Worm (Caenorhabditis elegans) whole organism, young adult: ENCODE measurements around the gene gem-4.

ENCODE experiments used
- F57A8.1 ChIP-seq: fragments of 200-800 bp; sonication (Bioruptor generic); optimal IDR thresholded peaks from 2 replicates; lab custom pipeline; 2018; ENCODE audit warnings: mild to moderate bottlenecking, missing genetic modification characterization, moderate library complexity, missing compliant biosample characterization
- Y53G8AR.9 ChIP-seq: fragments of 200-800 bp; sonication (Bioruptor generic); conservative IDR thresholded peaks from 2 replicates; pipeline ENCODE4 v1.3.6; 2022; ENCODE audit warnings: missing genetic modification reagents, missing genetic modification characterization, missing compliant biosample characterization
- ceh-40 ChIP-seq: fragments of 200-800 bp; sonication (Bioruptor generic); IDR thresholded peaks from 2 replicates; pipeline ENCODE4 v1.3.6; 2022; ENCODE audit warnings: missing genetic modification characterization, missing compliant biosample characterization
- die-1 ChIP-seq: sonication (generic microtip); optimal IDR thresholded peaks from 2 replicates; lab custom pipeline; 2016; ENCODE audit warnings: missing genotype, mild to moderate bottlenecking, missing genetic modification characterization, missing compliant biosample characterization
- egl-18 ChIP-seq: fragments of 200-800 bp; sonication (Bioruptor generic); IDR thresholded peaks from 2 replicates; pipeline ENCODE4 v1.3.6; 2022; ENCODE audit warnings: missing genetic modification reagents, missing genetic modification characterization, missing compliant biosample characterization
- hlh-26 ChIP-seq: fragments of 200-800 bp; sonication (Bioruptor generic); conservative IDR thresholded peaks from 2 replicates; pipeline ENCODE4 v1.3.6; 2022; ENCODE audit warnings: missing genetic modification reagents, missing genetic modification characterization, missing compliant biosample characterization
- hmg-20 ChIP-seq: fragments of 200-800 bp; sonication (Bioruptor generic); IDR thresholded peaks from 2 replicates; pipeline ENCODE4 v1.3.6; 2022; ENCODE audit warnings: missing genetic modification reagents, missing genetic modification characterization, missing compliant biosample characterization
- hrde-1 ChIP-seq: sonication (generic microtip); optimal IDR thresholded peaks from 2 replicates; lab custom pipeline; 2016; ENCODE audit warnings: missing genetic modification characterization, mild to moderate bottlenecking, missing compliant biosample characterization, moderate library complexity, missing genotype, missing genetic modification reagents, borderline replicate concordance
- nfya-1 ChIP-seq: sonication (generic microtip); optimal IDR thresholded peaks from 2 replicates; lab custom pipeline; 2017; ENCODE audit warnings: antibody characterized with exemption, missing compliant biosample characterization, missing genetic modification characterization, borderline replicate concordance; ENCODE audit not compliant: insufficient read depth
- nhr-27 ChIP-seq: fragments of 200-800 bp; sonication (Bioruptor generic); optimal IDR thresholded peaks from 2 replicates; lab custom pipeline; 2018; ENCODE audit warnings: mild to moderate bottlenecking, missing genetic modification characterization, moderate library complexity, missing compliant biosample characterization
- rpc-1 ChIP-seq, 2 experiments: fragments of 150-350 bp in 1 of 2; sonication (generic microtip) in 1 of 2; optimal IDR thresholded peaks; 2 replicates each; lab custom pipeline; 2014 to 2018; ENCODE audit warnings: missing biosample characterization in 1 of 2, missing genetic modification characterization in 1 of 2, missing genetic modification reagents in 1 of 2, missing genotype in 1 of 2

ce11 chrIV:11743813-11744212 lies 1.6 kb upstream of the gem-4 start:
- TF ChIP-seq Y53G8AR.9 (GFP tag; lab: Robert Waterston, UW) (no peak), hlh-26 (GFP tag; lab: Robert Waterston, UW) (no peak), rpc-1 (optimal IDR thresholded peaks at IDR 0.05; lab: Kevin White, UChicago) (no peak), rpc-1 (tag; optimal IDR thresholded peaks at IDR 0.05; lab: Kevin White, UChicago) (no peak), F57A8.1 (GFP tag; lab: Kevin White, UChicago) (no peak), egl-18 (GFP tag; lab: Robert Waterston, UW) (no peak), nfya-1 (tag; lab: Kevin White, UChicago) (no peak), ceh-40 (GFP tag; lab: Robert Waterston, UW) (no peak), hrde-1 (no peak), die-1 (tag; lab: Kevin White, UChicago) (no peak), hmg-20 (GFP tag; lab: Robert Waterston, UW) (no peak), nhr-27 (tag; lab: Kevin White, UChicago) (no peak)
